Worm (Caenorhabditis elegans) whole organism, L4 larva: Measurements from ENCODE around the gene crb-3.

Source experiments
- F37D6.2 ChIP-seq: sonication (generic microtip); optimal IDR thresholded peaks from 2 replicates; lab custom pipeline; 2016; ENCODE audit warnings: mild to moderate bottlenecking, missing genetic modification characterization, missing compliant biosample characterization
- F49E8.2 ChIP-seq: sonication (generic microtip); optimal IDR thresholded peaks from 2 replicates; lab custom pipeline; 2016; ENCODE audit warnings: missing compliant biosample characterization, mild to moderate bottlenecking, missing genetic modification characterization, borderline replicate concordance
- T20F7.1 ChIP-seq: fragments of 200-800 bp; sonication (Bioruptor generic); optimal IDR thresholded peaks from 2 replicates; lab custom pipeline; 2018; ENCODE audit warnings: mild to moderate bottlenecking, missing genetic modification characterization, missing compliant biosample characterization
- ZK337.2 ChIP-seq: fragments of 200-800 bp; sonication (Bioruptor generic); IDR thresholded peaks from 2 replicates; pipeline ENCODE4 v1.3.6; 2022; ENCODE audit warnings: missing genetic modification reagents, missing genetic modification characterization, missing compliant biosample characterization
- ZK546.5 ChIP-seq, 2 experiments: sonication (generic microtip); optimal IDR thresholded peaks; 2 replicates each; lab custom pipeline; 2017; ENCODE audit warnings: missing biosample characterization in 2 of 2, missing genetic modification characterization in 2 of 2
- aha-1 ChIP-seq: fragments of 150-350 bp; peaks from one replicate; lab custom pipeline; 2014; ENCODE audit warnings: missing biosample characterization, missing genetic modification characterization
- ceh-28 ChIP-seq: fragments of 150-350 bp; optimal IDR thresholded peaks from 2 replicates; lab custom pipeline; 2014; ENCODE audit warnings: missing biosample characterization, missing genetic modification reagents, missing genetic modification characterization
- ceh-32 ChIP-seq: sonication (generic microtip); optimal IDR thresholded peaks from 2 replicates; lab custom pipeline; 2016; ENCODE audit warnings: mild to moderate bottlenecking, missing genetic modification characterization, missing compliant biosample characterization; ENCODE audit not compliant: poor library complexity
- daf-19 ChIP-seq: fragments of 200-800 bp; sonication (Bioruptor generic); conservative IDR thresholded peaks from 2 replicates; pipeline ENCODE4 v1.3.6; 2022; ENCODE audit warnings: missing genetic modification characterization, missing compliant biosample characterization
- daf-8 ChIP-seq: fragments of 200-800 bp; sonication (Bioruptor generic); IDR thresholded peaks from 2 replicates; pipeline ENCODE4 v1.3.6; 2022; ENCODE audit warnings: missing genetic modification characterization, missing compliant biosample characterization
- dmd-6 ChIP-seq: fragments of 200-800 bp; sonication (Bioruptor generic); IDR thresholded peaks from 2 replicates; pipeline ENCODE4 v1.3.6; 2022; ENCODE audit warnings: missing genetic modification reagents, missing genetic modification characterization, missing compliant biosample characterization
- dmd-9 ChIP-seq: fragments of 200-800 bp; sonication (Bioruptor generic); IDR thresholded peaks from 2 replicates; pipeline ENCODE4 v1.3.6; 2022; ENCODE audit warnings: missing genetic modification reagents, missing genetic modification characterization, missing compliant biosample characterization
- duxl-1 ChIP-seq: sonication (generic microtip); optimal IDR thresholded peaks from 2 replicates; lab custom pipeline; 2016; ENCODE audit warnings: mild to moderate bottlenecking, missing genetic modification characterization, moderate library complexity, missing compliant biosample characterization; ENCODE audit not compliant: poor library complexity
- hif-1 ChIP-seq, 2 experiments: sonication (generic microtip); optimal IDR thresholded peaks; 2 replicates each; lab custom pipeline; 2016 to 2017; ENCODE audit warnings: missing compliant biosample characterization in 2 of 2, missing genetic modification characterization in 2 of 2, missing genetic modification reagents in 2 of 2, missing genotype in 2 of 2, mild to moderate bottlenecking in 1 of 2
- lin-39 ChIP-seq: fragments of 150-350 bp; optimal IDR thresholded peaks from 2 replicates; lab custom pipeline; 2014; ENCODE audit warnings: missing biosample characterization, missing genetic modification reagents, missing genetic modification characterization
- lir-3 ChIP-seq: sonication (generic microtip); optimal IDR thresholded peaks from 2 replicates; lab custom pipeline; 2016; ENCODE audit warnings: mild to moderate bottlenecking, missing genetic modification characterization, missing compliant biosample characterization
- madf-9 ChIP-seq: fragments of 200-800 bp; sonication (Bioruptor generic); conservative IDR thresholded peaks from 2 replicates; pipeline ENCODE4 v1.3.6; 2022; ENCODE audit warnings: missing genetic modification reagents, missing genetic modification characterization, missing compliant biosample characterization
- mdt-29 ChIP-seq: fragments of 200-800 bp; sonication (Bioruptor generic); IDR thresholded peaks from 2 replicates; pipeline ENCODE4 v1.3.6; 2022; ENCODE audit warnings: missing genetic modification reagents, missing genetic modification characterization, missing compliant biosample characterization
- nhr-10 ChIP-seq: fragments of 150-350 bp; optimal IDR thresholded peaks from 2 replicates; lab custom pipeline; 2014; ENCODE audit warnings: missing biosample characterization, missing genetic modification characterization
- nhr-102 ChIP-seq: sonication (generic microtip); optimal IDR thresholded peaks from 2 replicates; lab custom pipeline; 2016; ENCODE audit warnings: mild to moderate bottlenecking, missing genetic modification characterization, moderate library complexity, missing compliant biosample characterization
- nhr-25 ChIP-seq: sonication (generic microtip); optimal IDR thresholded peaks from 2 replicates; lab custom pipeline; 2017; ENCODE audit warnings: missing genetic modification characterization, mild to moderate bottlenecking, missing compliant biosample characterization, antibody characterized with exemption, moderate library complexity, borderline replicate concordance; ENCODE audit not compliant: insufficient read depth
- nhr-41 ChIP-seq: fragments of 200-800 bp; sonication (Bioruptor generic); IDR thresholded peaks from 2 replicates; pipeline ENCODE4 v1.3.6; 2022; ENCODE audit warnings: missing genetic modification reagents, missing genetic modification characterization, missing compliant biosample characterization
- nhr-42 ChIP-seq: fragments of 200-800 bp; sonication (Bioruptor generic); IDR thresholded peaks from 2 replicates; pipeline ENCODE4 v1.3.6; 2022; ENCODE audit warnings: missing genetic modification characterization, missing compliant biosample characterization
- nhr-77 ChIP-seq: fragments of 150-350 bp; optimal IDR thresholded peaks from 2 replicates; lab custom pipeline; 2014; ENCODE audit warnings: missing biosample characterization, missing genetic modification characterization
- rbr-2 ChIP-seq: sonication (generic microtip); optimal IDR thresholded peaks from 2 replicates; lab custom pipeline; 2016; ENCODE audit warnings: missing genotype, missing genetic modification characterization, missing compliant biosample characterization
- snpc-4 ChIP-seq: fragments of 150-350 bp; optimal IDR thresholded peaks from 2 replicates; lab custom pipeline; 2014; ENCODE audit warnings: missing biosample characterization, missing genetic modification characterization
- unc-62 ChIP-seq, 3 experiments: fragments of 150-350 bp in 1 of 3; sonication (generic microtip); optimal IDR thresholded peaks in 2 of 3; peaks in 1 of 3; 1 replicate in 1 of 3; 2 replicates in 2 of 3; lab custom pipeline; 2014 to 2017; ENCODE audit warnings: missing biosample characterization in 3 of 3, missing genetic modification characterization in 3 of 3, missing genetic modification reagents in 3 of 3, missing genotype in 1 of 3
- ztf-11 ChIP-seq: fragments of 150-350 bp; optimal IDR thresholded peaks from 2 replicates; lab custom pipeline; 2014; ENCODE audit warnings: missing biosample characterization, missing genetic modification characterization
- ztf-7 ChIP-seq: fragments of 150-350 bp; optimal IDR thresholded peaks from 2 replicates; lab custom pipeline; 2014; ENCODE audit warnings: missing biosample characterization, missing genetic modification characterization

Gene crb-3

DNA sequence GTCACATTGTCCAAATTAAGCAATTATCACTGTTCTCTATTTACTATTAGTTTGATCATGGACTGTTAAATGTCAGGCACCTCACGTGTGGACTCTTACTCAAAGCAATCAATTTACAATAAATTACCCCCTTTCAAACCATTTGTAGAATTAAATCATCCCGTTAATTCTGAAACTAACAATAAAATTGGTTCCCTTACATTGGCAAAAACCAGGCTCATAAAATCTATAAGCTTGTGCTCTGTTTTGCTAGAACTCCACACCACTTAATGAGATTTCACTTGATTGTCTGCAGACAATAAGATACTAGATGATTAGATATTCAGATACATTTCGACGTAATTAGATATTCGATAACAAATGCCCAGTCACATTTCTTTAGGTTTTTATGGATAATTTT lies 33.5 kb upstream of the crb-3 start:
- TF ChIP-seq F37D6.2 (no peak), unc-62 (GFP tag; optimal IDR thresholded peaks at IDR 0.05 in 1 of 2; lab: Kevin White, UChicago) (peak in 1 of 2 experiments; percentile 91), unc-62 (tag; optimal IDR thresholded peaks at IDR 0.05; lab: Kevin White, UChicago) (no peak)
- TF ChIP-seq, all 104 proteins: peak for 1

DNA sequence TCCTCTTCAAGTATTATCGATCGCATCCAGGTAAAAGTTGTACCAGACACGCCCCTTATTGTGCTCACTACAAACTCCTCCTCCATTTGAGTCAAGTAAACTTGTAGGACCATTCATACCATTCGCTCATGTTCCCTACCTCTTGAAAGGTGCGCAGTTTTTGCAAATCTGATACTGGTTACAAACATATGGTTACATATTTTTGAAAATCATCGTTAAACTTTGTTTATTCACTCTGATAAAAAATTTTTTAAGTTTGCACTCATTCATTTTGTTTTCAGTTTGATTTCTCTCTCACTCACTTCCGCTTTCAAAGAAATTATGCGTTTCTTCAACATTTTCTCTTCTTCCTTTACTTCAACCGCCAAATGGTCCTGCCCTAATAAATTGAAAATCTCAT lies 32.3 kb upstream of the crb-3 start, which contains the start of gene B0563.1:
B0563.1 (plus strand) TSS at position 301 of the 400 bp plus-strand sequence.
- TF ChIP-seq dmd-9 (GFP tag; lab: Robert Waterston, UW) (no peak), madf-9 (no peak), nhr-102 (tag; lab: Kevin White, UChicago) (no peak), nhr-25 (tag; lab: Kevin White, UChicago) (no peak), daf-19 (GFP tag; lab: Robert Waterston, UW) (no peak), ztf-11 (tag; lab: Kevin White, UChicago) (no peak), nhr-42 (GFP tag; lab: Robert Waterston, UW) (no peak), T20F7.1 (GFP tag; lab: Kevin White, UChicago) (no peak)

DNA sequence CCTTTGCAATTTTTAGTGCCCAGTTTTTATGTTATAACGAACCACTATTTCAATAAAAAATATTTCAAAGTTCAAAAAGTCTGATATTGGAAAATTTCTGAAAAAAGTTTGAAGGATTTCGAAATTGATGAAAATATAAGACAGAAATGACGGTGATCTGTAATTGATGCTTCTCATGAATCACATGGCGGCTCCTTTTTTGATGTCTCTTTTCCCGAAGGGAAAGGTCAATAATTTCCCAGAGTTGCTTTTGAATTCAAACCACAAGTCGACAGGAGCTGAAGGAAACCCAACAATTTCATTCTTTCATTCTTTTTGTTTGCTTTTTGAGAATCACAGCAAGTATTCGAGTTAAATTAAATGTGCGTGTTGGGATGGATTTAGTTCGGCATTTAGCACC lies 31.3 kb upstream of the crb-3 start, which contains the start of gene B0563.18:
B0563.18 (plus strand) TSS at position 301 of the 400 bp plus-strand sequence.
- TF ChIP-seq ZK546.5 (tag; optimal IDR thresholded peaks at IDR 0.05; lab: Kevin White, UChicago), result no peak
- no peak for TF ChIP-seq ZK337.2
- TF ChIP-seq unc-62 (GFP tag; optimal IDR thresholded peaks at IDR 0.05 in 1 of 2; lab: Kevin White, UChicago), result no peak
- no peak for TF ChIP-seq unc-62 (tag; optimal IDR thresholded peaks at IDR 0.05; lab: Kevin White, UChicago)
- no peak for TF ChIP-seq ceh-32 (tag; lab: Kevin White, UChicago)
- no peak for TF ChIP-seq snpc-4 (tag; lab: Kevin White, UChicago)
- no peak for TF ChIP-seq hif-1 (tag; optimal IDR thresholded peaks at IDR 0.05; lab: Kevin White, UChicago)
- no peak for TF ChIP-seq nhr-41 (GFP tag; lab: Robert Waterston, UW)
- TF ChIP-seq daf-8, result no peak
- no peak for TF ChIP-seq mdt-29 (GFP tag; lab: Robert Waterston, UW)
- no peak for TF ChIP-seq rbr-2 (tag; lab: Kevin White, UChicago)

DNA sequence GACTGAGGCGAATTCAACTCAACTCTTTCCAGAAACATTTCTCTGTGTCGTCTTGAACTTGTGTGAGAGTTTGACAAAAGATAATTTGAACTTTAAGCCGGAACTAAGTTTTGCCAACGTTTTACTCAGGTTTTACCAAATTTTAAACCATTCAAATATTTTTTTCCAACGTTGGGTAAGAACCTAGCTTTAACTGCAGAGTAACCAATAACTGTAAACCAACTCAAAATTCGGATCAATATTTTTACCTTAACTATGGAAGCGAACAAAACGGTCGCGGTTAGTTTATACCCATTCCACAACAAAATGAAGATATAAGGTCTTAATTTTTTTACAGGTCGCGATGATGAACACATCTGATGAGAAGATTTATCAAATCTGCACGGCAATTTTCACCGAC lies 30.8 kb upstream of the crb-3 start:
- TF ChIP-seq nhr-77 (tag; lab: Kevin White, UChicago), result no peak
- no peak for TF ChIP-seq duxl-1
- TF ChIP-seq unc-62 (GFP tag; optimal IDR thresholded peaks at IDR 0.05 in 1 of 2; lab: Kevin White, UChicago), result peak in 1 of 2 experiments; percentile 94
- no peak for TF ChIP-seq unc-62 (tag; optimal IDR thresholded peaks at IDR 0.05; lab: Kevin White, UChicago)

DNA sequence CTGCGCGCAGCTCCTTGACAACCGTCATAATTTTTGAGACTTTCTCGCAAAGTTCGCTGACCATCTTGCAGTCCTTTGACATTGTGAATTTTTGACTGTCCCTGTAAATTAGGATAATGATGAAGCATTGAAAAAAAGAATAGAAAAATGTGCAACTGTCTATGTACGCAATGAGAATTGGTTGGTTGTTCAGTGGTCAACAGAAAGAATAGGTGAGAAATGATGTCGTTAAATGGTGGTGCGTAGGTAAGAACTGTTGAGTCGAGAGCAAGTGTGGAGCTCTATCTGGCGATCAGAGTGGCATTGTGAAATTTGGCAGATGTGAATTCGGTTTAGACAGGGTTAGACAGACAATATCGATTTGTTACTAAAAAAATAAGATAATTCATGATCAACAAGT lies 29.2 kb upstream of the crb-3 start, which contains the start of gene B0563.8:
B0563.8 (minus strand) TSS at position 101 of the 400 bp plus-strand sequence.
- no peak for TF ChIP-seq F49E8.2 (tag; lab: Kevin White, UChicago)
- TF ChIP-seq, all 104 proteins: peak for 0

DNA sequence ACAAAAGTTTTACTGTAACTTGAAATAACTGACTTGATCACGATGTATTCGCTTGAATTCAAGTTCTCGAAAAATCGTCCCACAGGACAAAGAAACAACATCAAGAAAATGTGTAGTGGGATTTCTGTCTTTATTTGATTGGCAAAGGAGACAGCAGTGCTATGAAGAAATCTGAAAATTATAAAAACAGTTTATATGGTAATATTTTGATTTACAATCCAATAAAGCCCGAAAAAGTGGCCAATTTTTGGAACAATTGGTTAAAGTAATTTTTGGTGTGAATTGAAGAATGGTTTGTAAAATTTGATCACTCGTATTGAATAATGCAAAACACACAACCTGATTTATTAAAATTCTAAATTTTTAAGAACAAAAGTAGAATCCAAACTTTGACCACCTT lies 22.7 kb upstream of the crb-3 start, which contains the start of gene Y81B9A.4:
Y81B9A.4 (minus strand) TSS at position 101 of the 400 bp plus-strand sequence.
- no peak for TF ChIP-seq aha-1 (tag; lab: Kevin White, UChicago)
- TF ChIP-seq lir-3 (tag; lab: Kevin White, UChicago), result no peak
- no peak for TF ChIP-seq nhr-10 (tag; lab: Kevin White, UChicago)
- no peak for TF ChIP-seq dmd-6
- TF ChIP-seq ceh-28 (tag; lab: Kevin White, UChicago), result no peak
- no peak for TF ChIP-seq lin-39
- TF ChIP-seq, all 104 proteins: peak for 0

DNA sequence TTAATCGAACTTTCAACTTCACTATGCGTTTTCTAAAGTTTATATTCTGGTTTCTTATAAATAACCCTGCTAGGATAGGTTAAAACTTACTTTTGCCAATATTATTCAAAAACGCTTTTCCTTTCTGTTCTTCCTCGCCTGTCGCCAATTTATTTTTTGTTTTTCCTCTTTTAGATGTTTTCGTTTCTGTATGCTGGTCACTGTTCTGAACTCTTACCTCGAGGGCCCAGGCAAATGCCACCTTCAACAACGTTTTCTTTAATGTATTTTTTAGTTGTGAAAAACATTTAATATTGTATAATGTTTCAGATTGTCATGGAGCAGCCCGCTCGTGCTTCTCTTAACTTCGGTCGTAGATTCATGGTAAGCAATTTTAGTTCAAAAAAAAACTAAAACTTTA lies 21.4 kb upstream of the crb-3 start, which contains the start of gene Y81B9A.3:
Y81B9A.3 (plus strand) TSS at position 301 of the 400 bp plus-strand sequence.
- no peak for TF ChIP-seq ztf-7 (tag; lab: Kevin White, UChicago)
- no peak for TF ChIP-seq dmd-9 (GFP tag; lab: Robert Waterston, UW)
